Worm (Caenorhabditis elegans): ENCODE measurements around the gene C29F5.1.

DNA sequence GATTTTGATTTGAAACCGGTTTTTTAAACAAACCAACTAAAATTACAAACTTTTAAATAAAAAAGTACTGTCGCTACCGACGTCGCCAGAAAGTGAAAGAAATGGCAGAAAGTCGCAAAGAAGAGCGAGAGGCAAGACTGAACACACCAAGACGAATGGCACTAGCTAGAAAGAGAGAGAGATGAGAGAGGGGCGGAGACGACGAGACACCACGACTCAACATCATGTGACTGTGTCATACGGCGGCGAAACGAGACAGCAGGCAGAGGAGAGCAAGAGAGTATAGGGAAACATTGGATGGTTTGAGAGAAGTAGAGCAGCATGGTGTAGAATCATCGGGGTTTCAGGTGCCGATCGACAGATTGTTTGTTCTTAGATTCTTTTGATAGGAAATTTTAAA is 45.0 kb downstream of the C29F5.1 start:
- TF ChIP-seq lin-35 (GFP tag; optimal IDR thresholded peaks at IDR 0.05) (peak; percentile 81 to 89), unc-62 (GFP tag; optimal IDR thresholded peaks at IDR 0.05) (no peak), ztf-11 (tag; optimal IDR thresholded peaks at IDR 0.05) (peak in 1 of 2 experiments; percentile 79), elt-2 (tag; optimal IDR thresholded peaks at IDR 0.05) (peak; percentile 79), nhr-19 (GFP tag; conservative IDR thresholded peaks at IDR 0.05) (peak; percentile 87), ama-1 (optimal IDR thresholded peaks at IDR 0.05) (peak; percentile 97), lin-13 (GFP tag; optimal IDR thresholded peaks at IDR 0.05) (peak; percentile 89)

Measured in whole organism, L1 larva.